Fruit fly (Drosophila melanogaster) whole organism, embryonic: Measurements from ENCODE around the gene DCTN1-p150.

Source experiments
- Antp ChIP-seq: fragments of 200-800 bp; sonication (Bioruptor generic); optimal IDR thresholded peaks from 3 replicates; lab custom pipeline; 2016; ENCODE audit warnings: missing biosample characterization, missing genetic modification characterization
- C15 ChIP-seq: fragments of 200-800 bp; sonication (Bioruptor generic); IDR thresholded peaks from 3 replicates; pipeline ENCODE4 v1.3.6; 2022; ENCODE audit warnings: missing biosample characterization, missing genetic modification characterization
- CG10565 ChIP-seq: fragments of 200-800 bp; sonication (Bioruptor generic); optimal IDR thresholded peaks from 3 replicates; lab custom pipeline; 2016; ENCODE audit warnings: missing biosample characterization, mild to moderate bottlenecking, missing genetic modification characterization
- CG10979 ChIP-seq: fragments of 200-800 bp; sonication (Bioruptor generic); optimal IDR thresholded peaks from 2 replicates; lab custom pipeline; 2018; ENCODE audit warnings: missing biosample characterization, mild to moderate bottlenecking, missing genetic modification characterization, moderate library complexity
- CG12104 ChIP-seq: fragments of 200-800 bp; sonication (Bioruptor generic); optimal IDR thresholded peaks from 3 replicates; lab custom pipeline; 2016; ENCODE audit warnings: missing biosample characterization, missing genetic modification characterization
- CG12236 ChIP-seq: fragments of 200-800 bp; sonication (Bioruptor generic); optimal IDR thresholded peaks from 2 replicates; lab custom pipeline; 2016; ENCODE audit warnings: missing biosample characterization, missing genetic modification characterization
- CG12942 ChIP-seq: fragments of 200-800 bp; sonication (Bioruptor generic); optimal IDR thresholded peaks from 3 replicates; lab custom pipeline; 2016; ENCODE audit warnings: missing biosample characterization, missing genetic modification characterization
- CG1602 ChIP-seq: fragments of 200-800 bp; sonication (Bioruptor generic); optimal IDR thresholded peaks from 3 replicates; lab custom pipeline; 2016; ENCODE audit warnings: missing biosample characterization, missing genetic modification characterization
- CG17328 ChIP-seq: fragments of 200-800 bp; sonication (Bioruptor generic); IDR thresholded peaks from 2 replicates; pipeline ENCODE4 v1.3.6; 2022; ENCODE audit warnings: missing biosample characterization, missing genetic modification characterization
- CG1832 ChIP-seq: fragments of 200-800 bp; sonication (Bioruptor generic); optimal IDR thresholded peaks from 2 replicates; lab custom pipeline; 2017; ENCODE audit warnings: missing biosample characterization, mild to moderate bottlenecking, missing genetic modification characterization, inconsistent platforms
- CG2129 ChIP-seq: fragments of 200-800 bp; sonication (Bioruptor generic); IDR thresholded peaks from 2 replicates; pipeline ENCODE4 v1.3.6; 2022; ENCODE audit warnings: missing biosample characterization, missing genetic modification characterization; ENCODE audit not compliant: partially characterized antibody
- CG31388 ChIP-seq: fragments of 200-800 bp; sonication (Bioruptor generic); optimal IDR thresholded peaks from 2 replicates; lab custom pipeline; 2016; ENCODE audit warnings: missing biosample characterization, missing genetic modification characterization
- CG42726 ChIP-seq: fragments of 200-800 bp; sonication (Bioruptor generic); IDR thresholded peaks from 2 replicates; pipeline ENCODE4 v1.3.6; 2022; ENCODE audit warnings: missing biosample characterization, missing genetic modification characterization; ENCODE audit not compliant: partially characterized antibody
- CG4404 ChIP-seq: fragments of 200-800 bp; sonication (Bioruptor generic); IDR thresholded peaks from 2 replicates; pipeline ENCODE4 v1.3.6; 2022; ENCODE audit warnings: missing biosample characterization, missing genetic modification characterization
- CG6654 ChIP-seq: fragments of 200-800 bp; sonication (Bioruptor generic); optimal IDR thresholded peaks from 2 replicates; lab custom pipeline; 2017; ENCODE audit warnings: missing biosample characterization, mild to moderate bottlenecking, missing genetic modification characterization
- CG8478 ChIP-seq: fragments of >200 bp; optimal IDR thresholded peaks from 2 replicates; lab custom pipeline; 2018
- CG8924 ChIP-seq: fragments of 200-800 bp; optimal IDR thresholded peaks from 3 replicates; lab custom pipeline; 2019; ENCODE audit warnings: missing biosample characterization, mild to moderate bottlenecking, missing genetic modification characterization, moderate library complexity
- Dbx ChIP-seq: fragments of 200-800 bp; sonication (Bioruptor generic); IDR thresholded peaks from 3 replicates; pipeline ENCODE4 v1.3.6; 2022; ENCODE audit warnings: missing biosample characterization, missing genetic modification characterization
- Deaf1 ChIP-seq: fragments of 200-800 bp; optimal IDR thresholded peaks from 3 replicates; lab custom pipeline; 2019; ENCODE audit warnings: missing biosample characterization, mild to moderate bottlenecking, missing genetic modification characterization, moderate library complexity
- Dek ChIP-seq: fragments of 200-800 bp; sonication (Bioruptor generic); optimal IDR thresholded peaks from 3 replicates; lab custom pipeline; 2019; ENCODE audit warnings: missing biosample characterization, mild to moderate bottlenecking, missing genetic modification characterization, moderate library complexity
- Drgx ChIP-seq: fragments of 200-800 bp; sonication (Bioruptor generic); IDR thresholded peaks from 2 replicates; pipeline ENCODE4 v1.3.6; 2022; ENCODE audit warnings: missing biosample characterization, missing genetic modification characterization
- E2f1 ChIP-seq: fragments of 200-800 bp; sonication (Bioruptor generic); IDR thresholded peaks from 2 replicates; pipeline ENCODE4 v1.3.6; 2022; ENCODE audit warnings: missing biosample characterization, missing genetic modification characterization
- Hr51 ChIP-seq, 2 experiments: fragments of 200-800 bp; sonication (Bioruptor generic); optimal IDR thresholded peaks; 2 replicates in 1 of 2; 3 replicates in 1 of 2; lab custom pipeline; 2016 to 2018; ENCODE audit warnings: missing biosample characterization in 2 of 2, missing genetic modification characterization in 2 of 2, mild to moderate bottlenecking in 1 of 2, moderate library complexity in 1 of 2
- Myb ChIP-seq: fragments of 200-800 bp; sonication (Bioruptor generic); optimal IDR thresholded peaks from 2 replicates; lab custom pipeline; 2016; ENCODE audit warnings: missing biosample characterization, missing genetic modification characterization
- Optix ChIP-seq: fragments of 200-800 bp; sonication (Bioruptor generic); IDR thresholded peaks from 3 replicates; pipeline ENCODE4 v1.3.6; 2022; ENCODE audit warnings: missing biosample characterization, missing genetic modification characterization
- Ptx1 ChIP-seq: fragments of 200-800 bp; sonication (Bioruptor generic); IDR thresholded peaks from 2 replicates; pipeline ENCODE4 v1.3.6; 2022; ENCODE audit warnings: missing biosample characterization, missing genetic modification characterization
- Sin3A ChIP-seq: fragments of >200 bp; optimal IDR thresholded peaks from 2 replicates; lab custom pipeline; 2018
- Taf1 ChIP-seq: fragments of 200-800 bp; sonication (Bioruptor generic); IDR thresholded peaks from 2 replicates; pipeline ENCODE4 v1.3.6; 2022; ENCODE audit warnings: missing biosample characterization, missing genetic modification characterization
- abd-A ChIP-seq: fragments of 200-800 bp; sonication (Bioruptor generic); optimal IDR thresholded peaks from 3 replicates; lab custom pipeline; 2019; ENCODE audit warnings: missing biosample characterization, mild to moderate bottlenecking, missing genetic modification characterization, moderate library complexity
- ase ChIP-seq: fragments of 200-800 bp; sonication (Bioruptor generic); IDR thresholded peaks from 3 replicates; pipeline ENCODE4 v1.3.6; 2022; ENCODE audit warnings: missing biosample characterization, missing genetic modification characterization
- bab2 ChIP-seq: fragments of 200-800 bp; sonication (Bioruptor generic); optimal IDR thresholded peaks from 2 replicates; lab custom pipeline; 2016; ENCODE audit warnings: missing biosample characterization, missing genetic modification characterization
- bigmax ChIP-seq: fragments of 200-800 bp; sonication (Bioruptor generic); optimal IDR thresholded peaks from 2 replicates; lab custom pipeline; 2018; ENCODE audit warnings: missing biosample characterization, mild to moderate bottlenecking, missing genetic modification characterization
- cad ChIP-seq: fragments of >200 bp; optimal IDR thresholded peaks from 2 replicates; lab custom pipeline; 2017; ENCODE audit warnings: missing biosample characterization, missing genetic modification characterization
- chm ChIP-seq: fragments of 200-800 bp; sonication (Bioruptor generic); IDR thresholded peaks from 2 replicates; pipeline ENCODE4 v1.3.6; 2022; ENCODE audit warnings: missing biosample characterization, missing genetic modification characterization
- dysf ChIP-seq: fragments of 200-800 bp; sonication (Bioruptor generic); IDR thresholded peaks from 3 replicates; pipeline ENCODE4 v1.3.6; 2022; ENCODE audit warnings: missing biosample characterization, missing genetic modification characterization
- ems ChIP-seq: fragments of 200-800 bp; sonication (Bioruptor generic); optimal IDR thresholded peaks from 3 replicates; lab custom pipeline; 2016; ENCODE audit warnings: missing biosample characterization, missing genetic modification characterization
- fd3F ChIP-seq: fragments of 200-800 bp; sonication (Bioruptor generic); optimal IDR thresholded peaks from 2 replicates; lab custom pipeline; 2018; ENCODE audit warnings: missing biosample characterization, mild to moderate bottlenecking, missing genetic modification characterization, moderate library complexity
- fd96Cb ChIP-seq: fragments of 200-800 bp; sonication (Bioruptor generic); optimal IDR thresholded peaks from 2 replicates; lab custom pipeline; 2018; ENCODE audit warnings: missing biosample characterization, mild to moderate bottlenecking, missing genetic modification characterization, moderate library complexity
- fru ChIP-seq: fragments of >200 bp; optimal IDR thresholded peaks from 2 replicates; lab custom pipeline; 2017
- fu2 ChIP-seq: fragments of 200-800 bp; sonication (Bioruptor generic); optimal IDR thresholded peaks from 2 replicates; lab custom pipeline; 2016; ENCODE audit warnings: missing biosample characterization, missing genetic modification characterization
- luna ChIP-seq: fragments of 200-800 bp; sonication (Bioruptor generic); optimal IDR thresholded peaks from 2 replicates; lab custom pipeline; 2016; ENCODE audit warnings: missing biosample characterization, missing genetic modification characterization
- mirr ChIP-seq: fragments of 200-800 bp; sonication (Bioruptor generic); optimal IDR thresholded peaks from 3 replicates; lab custom pipeline; 2018; ENCODE audit warnings: missing biosample characterization, mild to moderate bottlenecking, missing genetic modification characterization
- nerfin-2 ChIP-seq: fragments of 200-800 bp; sonication (Bioruptor generic); IDR thresholded peaks from 2 replicates; pipeline ENCODE4 v1.3.6; 2022; ENCODE audit warnings: missing biosample characterization, missing genetic modification characterization; ENCODE audit not compliant: partially characterized antibody
- oc ChIP-seq: fragments of 200-800 bp; sonication (Bioruptor generic); optimal IDR thresholded peaks from 2 replicates; lab custom pipeline; 2018; ENCODE audit warnings: missing biosample characterization, mild to moderate bottlenecking, missing genetic modification characterization, moderate library complexity
- pho ChIP-seq: fragments of 200-800 bp; sonication (Bioruptor generic); optimal IDR thresholded peaks from 2 replicates; lab custom pipeline; 2016; ENCODE audit warnings: missing biosample characterization, missing genetic modification characterization
- ranshi ChIP-seq: fragments of 200-800 bp; sonication (Bioruptor generic); IDR thresholded peaks from 2 replicates; pipeline ENCODE4 v1.3.6; 2022; ENCODE audit warnings: missing biosample characterization, missing genetic modification characterization
- sc ChIP-seq, 3 experiments: fragments of >200 bp in 2 of 3; fragments of 200-800 bp in 1 of 3; sonication (Bioruptor generic) in 1 of 3; optimal IDR thresholded peaks; 2 replicates in 2 of 3; 3 replicates in 1 of 3; lab custom pipeline; 2017; ENCODE audit warnings: mild to moderate bottlenecking in 1 of 3, missing biosample characterization in 1 of 3, missing genetic modification characterization in 1 of 3, missing genetic modification reagents in 1 of 3
- shn ChIP-seq: fragments of 200-800 bp; sonication (Bioruptor generic); optimal IDR thresholded peaks from 3 replicates; lab custom pipeline; 2016; ENCODE audit warnings: missing biosample characterization, missing genetic modification characterization
- vfl ChIP-seq: fragments of 200-800 bp; sonication (Bioruptor generic); optimal IDR thresholded peaks from 2 replicates; lab custom pipeline; 2016; ENCODE audit warnings: missing biosample characterization, missing genetic modification characterization
- zfh2 ChIP-seq: fragments of 200-800 bp; sonication (Bioruptor generic); optimal IDR thresholded peaks from 2 replicates; lab custom pipeline; 2016; ENCODE audit warnings: missing biosample characterization, missing genetic modification characterization

Gene DCTN1-p150

DNA sequence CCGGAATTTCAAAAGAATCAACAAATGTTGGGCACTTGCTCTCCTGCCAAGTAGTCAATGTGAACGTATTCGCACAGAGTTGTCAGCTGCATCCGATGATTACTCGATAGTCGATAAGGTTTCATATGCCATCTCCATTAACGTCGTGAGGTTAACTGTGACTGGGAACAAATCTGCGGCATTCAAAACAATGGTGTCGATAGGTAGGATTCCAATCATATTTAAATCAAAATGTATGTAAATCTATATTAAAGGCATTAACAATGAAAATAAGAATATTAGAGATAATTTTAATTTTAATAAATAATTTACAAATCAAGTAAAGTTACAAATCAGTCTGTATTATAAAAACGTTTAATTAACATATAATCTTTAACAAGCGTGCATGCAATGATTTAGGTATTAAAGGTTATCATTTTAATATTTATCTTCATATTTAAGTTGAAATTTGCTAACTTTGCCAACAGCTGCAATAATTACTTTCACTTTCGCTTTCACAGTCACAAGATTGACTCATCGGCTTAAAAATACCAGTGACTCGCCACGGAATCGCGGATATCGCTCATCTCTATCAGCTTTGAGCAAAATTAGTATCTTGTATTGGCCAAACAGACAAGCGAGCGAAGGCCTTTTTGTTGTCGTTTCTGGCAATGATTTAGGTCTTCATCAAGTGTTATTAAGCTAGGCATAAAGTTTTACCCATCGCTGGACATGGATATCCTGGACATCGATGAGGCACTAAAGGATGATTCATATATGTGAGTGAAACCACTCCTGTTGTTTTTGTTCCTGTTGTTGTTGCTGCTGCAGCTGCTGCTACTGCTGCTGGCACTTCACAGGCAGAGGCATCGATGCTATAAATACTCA, 35.7 kb downstream of the DCTN1-p150 start, which contains the start of the genes Meics, Nxf3 and ssp2 (continued):
- TF ChIP-seq fru (lab: Kevin White, UChicago) (no peak), zfh2 (GFP tag; lab: Kevin White, UChicago) (peak; percentile 44), sc (optimal IDR thresholded peaks at IDR 0.05; lab: Kevin White, UChicago) (no peak), sc (GFP tag; optimal IDR thresholded peaks at IDR 0.05; lab: Kevin White, UChicago) (peak; percentile 7), CG12236 (no peak), CG31388 (GFP tag; lab: Kevin White, UChicago) (no peak), fd96Cb (tag; lab: Kevin White, UChicago) (no peak), bab2 (peak; percentile 6), fd3F (GFP tag; lab: Kevin White, UChicago) (no peak), C15 (GFP tag; lab: Robert Waterston, UW) (no peak), E2f1 (GFP tag; lab: Robert Waterston, UW) (no peak), cad (no peak), CG2129 (GFP tag; lab: Robert Waterston, UW) (peak; percentile 31; the same call in 1 of the 2 replicates), Drgx (no peak), CG12104 (no peak), Optix (GFP tag; lab: Robert Waterston, UW) (no peak), Hr51 (GFP tag; optimal IDR thresholded peaks at IDR 0.05; lab: Kevin White, UChicago) (no peak), shn (no peak), vfl (GFP tag; lab: Kevin White, UChicago) (no peak), Sin3A (lab: Kevin White, UChicago) (peak; percentile 13), CG4404 (no peak), Dbx (0 out of 3 replicates have a peak, but pooled peaks have one; percentile 21), CG10565 (no peak), abd-A (no peak), fu2 (GFP tag; lab: Kevin White, UChicago) (peak; percentile 8), dysf (GFP tag; lab: Robert Waterston, UW) (no peak), CG42726 (GFP tag; lab: Robert Waterston, UW) (peak; percentile 69), Ptx1 (GFP tag; lab: Robert Waterston, UW) (peak; percentile 48), CG6654 (GFP tag; lab: Kevin White, UChicago) (no peak), CG1602 (GFP tag; lab: Kevin White, UChicago) (no peak), Myb (GFP tag; lab: Kevin White, UChicago) (peak; percentile 13), CG12942 (peak; percentile 14), CG1832 (GFP tag; lab: Kevin White, UChicago) (no peak), CG8478 (lab: Kevin White, UChicago) (no peak), luna (GFP tag; lab: Kevin White, UChicago) (no peak), ems (GFP tag; lab: Kevin White, UChicago) (no peak), chm (GFP tag; lab: Robert Waterston, UW) (peak; percentile 63), ranshi (GFP tag; lab: Robert Waterston, UW) (peak; percentile 50; the same call in 1 of the 2 replicates), CG8924 (tag; lab: Kevin White, UChicago) (peak; percentile 17), Antp (peak; percentile 32), Deaf1 (tag; lab: Kevin White, UChicago) (no peak), CG17328 (GFP tag; lab: Robert Waterston, UW) (peak; percentile 21; the same call in 1 of the 2 replicates), bigmax (GFP tag; lab: Kevin White, UChicago) (no peak), Dek (tag; lab: Kevin White, UChicago) (peak; percentile 26), oc (tag; lab: Kevin White, UChicago) (no peak), pho (GFP tag; lab: Kevin White, UChicago) (no peak), nerfin-2 (GFP tag; lab: Robert Waterston, UW) (peak; percentile 54; the same call in 1 of the 2 replicates), Taf1 (GFP tag; lab: Robert Waterston, UW) (no peak), CG10979 (tag; lab: Kevin White, UChicago) (no peak), ase (GFP tag; lab: Robert Waterston, UW) (no peak), mirr (GFP tag; lab: Kevin White, UChicago) (no peak)
